Fruit fly (Drosophila melanogaster): ENCODE measurements around the gene GckIII.
A peak's percentile ranks its signal among the peaks of the same experiment; 100 is the strongest.

Gene GckIII

DNA sequence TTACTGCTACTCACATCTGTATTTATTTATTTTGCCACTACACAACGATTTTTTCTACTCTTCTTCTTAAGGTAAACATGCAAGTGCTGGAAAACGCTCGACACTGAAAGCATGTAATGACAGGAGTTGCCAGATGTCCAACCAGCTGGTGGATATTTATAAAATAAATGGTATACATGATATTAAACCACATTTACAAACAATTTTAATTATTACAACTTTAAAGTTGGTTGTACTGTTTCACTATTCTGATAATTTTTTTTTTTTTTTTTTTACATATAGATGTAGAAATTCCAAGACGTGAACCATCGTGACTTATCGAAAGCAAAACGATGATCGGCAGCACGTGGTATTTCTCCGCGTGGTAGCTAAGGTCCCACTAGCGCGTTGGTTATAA is 5.5 kb upstream of the GckIII start, which contains the start of the genes Keap1 and kuk (continued):
- TF ChIP-seq Xrp1 (GFP tag; IDR thresholded peaks at IDR 0.05) (peak; percentile 49), crp (GFP tag; optimal IDR thresholded peaks at IDR 0.05) (peak; percentile 5 to 81), Drgx (GFP tag; IDR thresholded peaks at IDR 0.05) (no peak), fd102C (GFP tag; optimal IDR thresholded peaks at IDR 0.05) (no peak), Hsf (GFP tag; optimal IDR thresholded peaks at IDR 0.05) (peak; percentile 74), knrl (GFP tag; IDR thresholded peaks at IDR 0.05; ENCODE audit: partially characterized antibody) (peak; percentile 93), dan (GFP tag; IDR thresholded peaks at IDR 0.05) (no peak), Kr (GFP tag; optimal IDR thresholded peaks at IDR 0.05) (no peak), CG17361 (GFP tag; IDR thresholded peaks at IDR 0.05) (no peak; the same call in 2 of the 3 replicates), CG30020 (tag; optimal IDR thresholded peaks at IDR 0.05) (peak; percentile 9), CG2129 (GFP tag; IDR thresholded peaks at IDR 0.05; ENCODE audit: partially characterized antibody) (peak; percentile 66), CG14710 (tag; optimal IDR thresholded peaks at IDR 0.05) (peak; percentile 82), exex (tag; optimal IDR thresholded peaks at IDR 0.05) (no peak), sc (optimal IDR thresholded peaks at IDR 0.05) (no peak), sc (GFP tag; optimal IDR thresholded peaks at IDR 0.05) (no peak), CG30431 (GFP tag; optimal IDR thresholded peaks at IDR 0.05) (no peak), zen (tag; optimal IDR thresholded peaks at IDR 0.05) (peak; percentile 34), CG11696 (GFP tag; IDR thresholded peaks at IDR 0.05) (no peak), gem (tag; optimal IDR thresholded peaks at IDR 0.05) (peak; percentile 61), kay (GFP tag; optimal IDR thresholded peaks at IDR 0.05) (no peak), CG3065 (GFP tag; optimal IDR thresholded peaks at IDR 0.05) (peak; percentile 56), kah (GFP tag; optimal IDR thresholded peaks at IDR 0.05) (no peak), Eip74EF (GFP tag; optimal IDR thresholded peaks at IDR 0.05) (no peak), CG8290 (GFP tag; optimal IDR thresholded peaks at IDR 0.05) (no peak), CG8290 (tag; optimal IDR thresholded peaks at IDR 0.05) (peak in 1 of 2 experiments; percentile 57), tll (GFP tag; optimal IDR thresholded peaks at IDR 0.05) (no peak), ewg (GFP tag; optimal IDR thresholded peaks at IDR 0.05) (peak; percentile 58), nmo (GFP tag; optimal IDR thresholded peaks at IDR 0.05) (peak; percentile 80), CG4820 (GFP tag; optimal IDR thresholded peaks at IDR 0.05) (peak; percentile 32), ssp (GFP tag; IDR thresholded peaks at IDR 0.05) (no peak), pho (GFP tag; optimal IDR thresholded peaks at IDR 0.05) (peak; percentile 57), ind (GFP tag; optimal IDR thresholded peaks at IDR 0.05) (peak; percentile 49), CG3847 (GFP tag; IDR thresholded peaks at IDR 0.05) (peak; percentile 87), Hr39 (optimal IDR thresholded peaks at IDR 0.05) (no peak), CG10267 (tag; optimal IDR thresholded peaks at IDR 0.05) (peak; percentile 99), CG4617 (GFP tag; optimal IDR thresholded peaks at IDR 0.05; ENCODE audit: borderline replicate concordance) (peak; percentile 86), seq (GFP tag; IDR thresholded peaks at IDR 0.05) (0 out of 2 replicates have a peak, but pooled peaks have one; percentile 0), CG6654 (GFP tag; optimal IDR thresholded peaks at IDR 0.05) (no peak), tna (GFP tag; IDR thresholded peaks at IDR 0.05; ENCODE audit: partially characterized antibody) (peak; percentile 61), nau (GFP tag; optimal IDR thresholded peaks at IDR 0.05) (no peak), CG7357 (GFP tag; IDR thresholded peaks at IDR 0.05) (no peak), unc-4 (GFP tag; IDR thresholded peaks at IDR 0.05; ENCODE audit: partially characterized antibody) (peak; percentile 86), Oaz (GFP tag; IDR thresholded peaks at IDR 0.05) (no peak), esg (GFP tag; conservative IDR thresholded peaks at IDR 0.05) (no peak), fu2 (GFP tag; optimal IDR thresholded peaks at IDR 0.05) (peak; percentile 63), Scr (GFP tag; IDR thresholded peaks at IDR 0.05; ENCODE audit: partially characterized antibody) (peak; percentile 88), HLH4C (GFP tag; IDR thresholded peaks at IDR 0.05; ENCODE audit: partially characterized antibody) (peak; percentile 64), Ravus (GFP tag; IDR thresholded peaks at IDR 0.05) (no peak), CG4854 (GFP tag; optimal IDR thresholded peaks at IDR 0.05) (no peak), CG10274 (GFP tag; optimal IDR thresholded peaks at IDR 0.05) (no peak), ase (GFP tag; IDR thresholded peaks at IDR 0.05) (no peak)
